Worm (Caenorhabditis elegans) whole organism, late embryonic: ENCODE data around the gene C36E8.4.

Source experiments
- ama-1 ChIP-seq: fragments of 150-350 bp; optimal IDR thresholded peaks from 2 replicates; lab custom pipeline; 2014
- ceh-14 ChIP-seq: sonication (generic microtip); optimal IDR thresholded peaks from 2 replicates; lab custom pipeline; 2016; ENCODE audit warnings: missing genotype, missing genetic modification characterization, missing compliant biosample characterization
- ceh-45 ChIP-seq: fragments of 200-800 bp; sonication (Bioruptor generic); IDR thresholded peaks from 2 replicates; pipeline ENCODE4 v1.3.6; 2022; ENCODE audit warnings: missing genetic modification reagents, missing genetic modification characterization, missing compliant biosample characterization
- ceh-9 ChIP-seq: sonication (generic microtip); optimal IDR thresholded peaks from 2 replicates; lab custom pipeline; 2016; ENCODE audit warnings: mild to moderate bottlenecking, missing genetic modification characterization, inconsistent platforms, missing compliant biosample characterization
- elt-2 ChIP-seq: sonication (generic microtip); optimal IDR thresholded peaks from 2 replicates; lab custom pipeline; 2016; ENCODE audit warnings: missing genetic modification reagents, missing genetic modification characterization, missing compliant biosample characterization
- eyg-1 ChIP-seq: sonication (generic microtip); optimal IDR thresholded peaks from 2 replicates; lab custom pipeline; 2016; ENCODE audit warnings: missing genotype, missing genetic modification characterization, missing compliant biosample characterization
- gmeb-2 ChIP-seq: sonication (generic microtip); optimal IDR thresholded peaks from 2 replicates; lab custom pipeline; 2016; ENCODE audit warnings: missing genetic modification characterization, inconsistent platforms, missing compliant biosample characterization
- hlh-13 ChIP-seq: fragments of 200-800 bp; sonication (Bioruptor generic); optimal IDR thresholded peaks from 2 replicates; lab custom pipeline; 2018; ENCODE audit warnings: mild to moderate bottlenecking, missing genetic modification characterization, missing compliant biosample characterization
- hlh-8 ChIP-seq: sonication (generic microtip); optimal IDR thresholded peaks from 2 replicates; lab custom pipeline; 2016; ENCODE audit warnings: missing genotype, missing genetic modification characterization, missing compliant biosample characterization
- nhr-11 ChIP-seq: fragments of 150-350 bp; optimal IDR thresholded peaks from 2 replicates; lab custom pipeline; 2014; ENCODE audit warnings: missing biosample characterization, missing genetic modification characterization
- pha-4 ChIP-seq: fragments of 150-350 bp; optimal IDR thresholded peaks from 2 replicates; lab custom pipeline; 2018; ENCODE audit warnings: missing biosample characterization, missing genetic modification reagents, missing genetic modification characterization
- ref-2 ChIP-seq: sonication (generic microtip); optimal IDR thresholded peaks from 2 replicates; lab custom pipeline; 2016; ENCODE audit warnings: missing genetic modification characterization, missing compliant biosample characterization
- unc-55 ChIP-seq: sonication (generic microtip); optimal IDR thresholded peaks from 2 replicates; lab custom pipeline; 2017; ENCODE audit warnings: missing biosample characterization, missing genetic modification reagents, missing genetic modification characterization

DNA sequence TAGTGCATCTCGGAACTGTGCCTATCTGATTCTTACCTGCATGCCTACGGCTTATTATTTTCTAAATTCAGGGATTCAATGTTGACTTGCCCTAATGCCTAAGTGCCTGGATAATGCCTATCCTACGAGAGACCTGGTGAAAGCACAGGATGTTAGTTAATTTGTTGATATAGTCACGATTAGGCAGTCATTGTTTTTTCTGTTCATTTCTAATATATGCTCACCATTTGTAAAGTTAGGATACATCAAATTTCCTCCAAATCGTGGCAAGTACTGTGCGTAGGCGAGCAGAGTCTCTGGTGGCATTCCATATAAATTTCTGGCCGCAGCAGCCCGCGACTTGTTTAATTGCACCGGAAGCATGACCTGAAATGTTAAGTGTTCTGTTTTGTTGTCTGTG lies 46.0 kb upstream of the C36E8.4 start:
- no peak for TF ChIP-seq nhr-11
- no peak for TF ChIP-seq hlh-13
- TF ChIP-seq ama-1 (lab: Kevin White, UChicago): no peak
- TF ChIP-seq pha-4 (tag; lab: Kevin White, UChicago): no peak
- no peak for TF ChIP-seq eyg-1 (tag; lab: Kevin White, UChicago)
- no peak for TF ChIP-seq hlh-8 (tag; lab: Kevin White, UChicago)
- no peak for TF ChIP-seq gmeb-2 (tag; lab: Kevin White, UChicago)
- TF ChIP-seq ref-2: no peak
- TF ChIP-seq unc-55 (GFP tag; lab: Kevin White, UChicago): no peak
- no peak for TF ChIP-seq ceh-45 (GFP tag; lab: Robert Waterston, UW)
- TF ChIP-seq ceh-14: no peak
- TF ChIP-seq ceh-9 (tag; lab: Kevin White, UChicago): no peak
- TF ChIP-seq elt-2 (tag; lab: Kevin White, UChicago): no peak
